Fruit fly (Drosophila melanogaster): Measurements from ENCODE around the gene vri.
A peak's percentile ranks its signal among the peaks of the same experiment; 100 is the strongest.

The vri gene

DNA sequence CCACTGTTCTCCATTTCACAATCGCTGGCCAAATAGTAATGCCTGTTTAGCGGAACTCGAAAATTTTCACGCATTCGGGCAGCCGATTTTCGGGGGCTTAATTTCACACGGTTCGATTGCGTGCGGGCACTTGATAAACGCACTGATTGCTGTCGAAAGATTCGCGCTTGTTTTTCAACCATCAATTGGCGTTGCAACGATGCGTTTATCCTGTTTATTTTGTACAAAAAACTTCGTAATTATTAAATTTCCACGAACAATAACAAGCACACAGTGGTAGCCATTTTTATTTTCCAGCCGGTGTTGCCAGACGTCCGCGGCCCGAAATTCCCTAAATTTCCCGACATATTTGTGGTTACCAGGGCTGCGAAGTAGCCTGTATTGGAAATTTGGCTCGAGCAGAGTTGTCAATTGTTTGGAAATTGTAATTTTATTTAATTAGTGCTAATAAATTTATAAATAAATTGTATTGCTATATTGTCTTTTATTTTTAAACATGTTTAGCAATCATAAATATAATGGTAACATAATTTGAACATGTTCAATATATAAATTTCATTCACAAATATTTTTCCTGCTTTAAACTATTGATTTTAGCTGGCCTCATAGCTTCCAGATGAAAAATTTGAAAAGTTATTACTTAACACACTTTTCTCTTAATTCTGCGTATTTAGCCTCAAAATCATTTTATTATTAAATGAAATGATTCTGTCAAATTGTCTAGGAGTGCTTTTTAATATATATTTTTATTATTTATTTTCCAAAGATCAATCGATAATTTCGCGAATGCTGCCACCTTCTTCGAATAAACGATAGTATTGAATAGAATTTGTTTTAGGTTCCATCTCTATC lies 37.9 kb downstream of the vri start, which contains the start of the genes Ncoa6 and cype (continued):
- TF ChIP-seq Elba2 (GFP tag; optimal IDR thresholded peaks at IDR 0.05) (no peak), CG6765 (GFP tag; optimal IDR thresholded peaks at IDR 0.05) (no peak), Side (GFP tag; optimal IDR thresholded peaks at IDR 0.05) (no peak), pzg (GFP tag; optimal IDR thresholded peaks at IDR 0.05) (peak; percentile 73), CG10366 (GFP tag; IDR thresholded peaks at IDR 0.05) (peak; percentile 31), Oaz (GFP tag; IDR thresholded peaks at IDR 0.05) (no peak), vnd (GFP tag; IDR thresholded peaks at IDR 0.05; ENCODE audit: partially characterized antibody) (peak; percentile 72; the same call in 2 of the 3 replicates), dmrt11E (tag; optimal IDR thresholded peaks at IDR 0.05) (peak; percentile 52), onecut (GFP tag; IDR thresholded peaks at IDR 0.05) (peak; percentile 33), Jarid2 (GFP tag; optimal IDR thresholded peaks at IDR 0.05) (no peak), CG6654 (GFP tag; optimal IDR thresholded peaks at IDR 0.05) (no peak), CG4730 (GFP tag; IDR thresholded peaks at IDR 0.05) (no peak), CG11247 (GFP tag; IDR thresholded peaks at IDR 0.05) (peak; percentile 22; the same call in 1 of the 2 replicates), ac (GFP tag; optimal IDR thresholded peaks at IDR 0.05) (no peak), scrt (GFP tag; optimal IDR thresholded peaks at IDR 0.05) (no peak), Pdp1 (GFP tag; optimal IDR thresholded peaks at IDR 0.05) (no peak), vfl (GFP tag; optimal IDR thresholded peaks at IDR 0.05) (peak; percentile 16), CG2889 (GFP tag; IDR thresholded peaks at IDR 0.05) (no peak), Opbp (GFP tag; IDR thresholded peaks at IDR 0.05; ENCODE audit: partially characterized antibody) (peak; percentile 76; the same call in 2 of the 3 replicates), gem (tag; optimal IDR thresholded peaks at IDR 0.05) (peak; percentile 75), CG4328 (GFP tag; optimal IDR thresholded peaks at IDR 0.05) (peak; percentile 69), NK7.1 (GFP tag; optimal IDR thresholded peaks at IDR 0.05) (no peak), sna (GFP tag; IDR thresholded peaks at IDR 0.05; ENCODE audit: partially characterized antibody) (peak; percentile 79), CG2712 (tag; optimal IDR thresholded peaks at IDR 0.05) (peak; percentile 76), Usf (GFP tag; optimal IDR thresholded peaks at IDR 0.05) (no peak), Spps (tag; optimal IDR thresholded peaks at IDR 0.05) (no peak), Drgx (GFP tag; IDR thresholded peaks at IDR 0.05) (peak; percentile 10; the same call in 1 of the 2 replicates), phol (tag; optimal IDR thresholded peaks at IDR 0.05) (peak; percentile 100), Rx (GFP tag; IDR thresholded peaks at IDR 0.05) (no peak), CG18599 (GFP tag; optimal IDR thresholded peaks at IDR 0.05) (peak; percentile 49), CG1602 (GFP tag; optimal IDR thresholded peaks at IDR 0.05) (peak; percentile 17), Lim3 (GFP tag; IDR thresholded peaks at IDR 0.05) (no peak), CG32532 (GFP tag; IDR thresholded peaks at IDR 0.05) (peak; percentile 69), Hr39 (optimal IDR thresholded peaks at IDR 0.05) (no peak), mam (GFP tag; optimal IDR thresholded peaks at IDR 0.05) (peak; percentile 19), fd3F (GFP tag; optimal IDR thresholded peaks at IDR 0.05) (peak; percentile 52), Hsf (GFP tag; optimal IDR thresholded peaks at IDR 0.05) (peak; percentile 37), CG3995 (GFP tag; optimal IDR thresholded peaks at IDR 0.05) (no peak), CG16813 (GFP tag; IDR thresholded peaks at IDR 0.05; ENCODE audit: partially characterized antibody) (peak; percentile 81), CG11456 (GFP tag; IDR thresholded peaks at IDR 0.05) (peak; percentile 68; the same call in 2 of the 3 replicates), chinmo (GFP tag; IDR thresholded peaks at IDR 0.05; ENCODE audit: partially characterized antibody) (0 out of 4 replicates have a peak, but pooled peaks have one; percentile 53), exex (tag; optimal IDR thresholded peaks at IDR 0.05) (no peak), Trl (optimal IDR thresholded peaks at IDR 0.05) (no peak), Trl (GFP tag; optimal IDR thresholded peaks at IDR 0.05) (no peak), CG6791 (GFP tag; IDR thresholded peaks at IDR 0.05; ENCODE audit: partially characterized antibody) (peak; percentile 79), dpn (GFP tag; optimal IDR thresholded peaks at IDR 0.05) (peak in 1 of 2 experiments; percentile 51), bsh (GFP tag; optimal IDR thresholded peaks at IDR 0.05) (peak in 1 of 2 experiments; percentile 53), ttk (GFP tag; IDR thresholded peaks at IDR 0.05) (peak; percentile 41), slou (GFP tag; optimal IDR thresholded peaks at IDR 0.05) (peak; percentile 48)

Data from whole organism, embryonic.